Worm (Caenorhabditis elegans) whole organism, early embryonic: ENCODE measurements around the gene sea-2.

Experiments used
- B0310.2 ChIP-seq: sonication (generic microtip); optimal IDR thresholded peaks from 2 replicates; lab custom pipeline; 2016; ENCODE audit warnings: mild to moderate bottlenecking, missing genetic modification characterization, missing compliant biosample characterization
- F13C5.2 ChIP-seq: sonication (generic microtip); optimal IDR thresholded peaks from 2 replicates; lab custom pipeline; 2017; ENCODE audit warnings: mild to moderate bottlenecking, missing genetic modification characterization, inconsistent platforms, missing compliant biosample characterization
- aly-1 ChIP-seq: sonication (generic microtip); optimal IDR thresholded peaks from 2 replicates; lab custom pipeline; 2016; ENCODE audit warnings: missing genetic modification characterization, missing compliant biosample characterization
- ama-1 ChIP-seq: fragments of 150-350 bp; optimal IDR thresholded peaks from 2 replicates; lab custom pipeline; 2014
- ceh-13 ChIP-seq: fragments of 200-800 bp; sonication (Bioruptor generic); optimal IDR thresholded peaks from 2 replicates; lab custom pipeline; 2018; ENCODE audit warnings: mild to moderate bottlenecking, missing genetic modification characterization, missing compliant biosample characterization
- ets-7 ChIP-seq: sonication (generic microtip); optimal IDR thresholded peaks from 2 replicates; lab custom pipeline; 2016; ENCODE audit warnings: missing genotype, missing genetic modification characterization, missing compliant biosample characterization
- flt-1 ChIP-seq: fragments of 200-800 bp; sonication (Bioruptor generic); IDR thresholded peaks from 2 replicates; pipeline ENCODE4 v1.3.6; 2022; ENCODE audit warnings: missing genetic modification characterization, missing compliant biosample characterization
- hmbx-1 ChIP-seq: sonication (generic microtip); optimal IDR thresholded peaks from 2 replicates; lab custom pipeline; 2016; ENCODE audit warnings: mild to moderate bottlenecking, missing genetic modification characterization, missing compliant biosample characterization
- hnd-1 ChIP-seq: sonication (generic microtip); optimal IDR thresholded peaks from 2 replicates; lab custom pipeline; 2016; ENCODE audit warnings: missing genetic modification characterization, missing compliant biosample characterization
- pes-1 ChIP-seq: fragments of 200-800 bp; sonication (Bioruptor generic); IDR thresholded peaks from 2 replicates; pipeline ENCODE4 v1.3.6; 2022; ENCODE audit warnings: missing genetic modification reagents, missing genetic modification characterization, missing compliant biosample characterization
- sea-1 ChIP-seq: fragments of 200-800 bp; sonication (Bioruptor generic); conservative IDR thresholded peaks from 2 replicates; pipeline ENCODE4 v1.3.6; 2022; ENCODE audit warnings: missing genetic modification characterization, missing compliant biosample characterization
- tbx-37 ChIP-seq: fragments of 200-800 bp; sonication (Bioruptor generic); conservative IDR thresholded peaks from 2 replicates; pipeline ENCODE4 v1.3.6; 2022; ENCODE audit warnings: missing genetic modification reagents, missing genetic modification characterization, missing compliant biosample characterization
- tra-4 ChIP-seq: sonication (generic microtip); optimal IDR thresholded peaks from 2 replicates; lab custom pipeline; 2017; ENCODE audit warnings: missing genetic modification characterization, missing compliant biosample characterization

- no peak for TF ChIP-seq F13C5.2
- TF ChIP-seq aly-1 (tag; lab: Kevin White, UChicago): no peak
- no peak for TF ChIP-seq tra-4 (tag; lab: Kevin White, UChicago)
- TF ChIP-seq hmbx-1 (tag; lab: Kevin White, UChicago): no peak
- no peak for TF ChIP-seq pes-1 (GFP tag; lab: Robert Waterston, UW)
- TF ChIP-seq tbx-37 (GFP tag; lab: Robert Waterston, UW): no peak
- TF ChIP-seq ama-1 (lab: Kevin White, UChicago): no peak
- no peak for TF ChIP-seq flt-1
- TF ChIP-seq hnd-1 (tag; lab: Kevin White, UChicago): no peak
- no peak for TF ChIP-seq B0310.2
- TF ChIP-seq sea-1 (GFP tag; lab: Robert Waterston, UW): no peak
- TF ChIP-seq ceh-13 (GFP tag; lab: Kevin White, UChicago): no peak
- no peak for TF ChIP-seq ets-7 (tag; lab: Kevin White, UChicago)
Measured at ce11 chrII:3964302-3964885, 14.2 kb downstream of the sea-2 start.
